Fruit fly (Drosophila melanogaster) whole organism, prepupa: ENCODE data around the gene CG34107.

Experiments used
- CG10631 ChIP-seq: fragments of 200-800 bp; sonication (Bioruptor generic); optimal IDR thresholded peaks from 2 replicates; lab custom pipeline; 2016; ENCODE audit warnings: missing biosample characterization, missing genetic modification characterization
- CG11294 ChIP-seq: fragments of 200-800 bp; sonication (Bioruptor generic); IDR thresholded peaks from 2 replicates; pipeline ENCODE4 v1.3.6; 2022; ENCODE audit warnings: missing biosample characterization, missing genetic modification characterization
- CG11762 ChIP-seq: fragments of 200-800 bp; sonication (Bioruptor generic); optimal IDR thresholded peaks from 3 replicates; lab custom pipeline; 2016; ENCODE audit warnings: missing biosample characterization, missing genetic modification characterization; ENCODE audit not compliant: insufficient read depth
- CG11902 ChIP-seq: fragments of 200-800 bp; sonication (Bioruptor generic); optimal IDR thresholded peaks from 3 replicates; lab custom pipeline; 2016; ENCODE audit warnings: missing biosample characterization, missing genetic modification characterization
- CG15336 ChIP-seq: fragments of 200-800 bp; sonication (Bioruptor generic); IDR thresholded peaks from 2 replicates; pipeline ENCODE4 v1.3.6; 2022; ENCODE audit warnings: missing biosample characterization, missing genetic modification characterization
- CG1621 ChIP-seq: fragments of 200-800 bp; sonication (Bioruptor generic); optimal IDR thresholded peaks from 3 replicates; lab custom pipeline; 2018; ENCODE audit warnings: missing biosample characterization, mild to moderate bottlenecking, missing genetic modification characterization
- CG16779 ChIP-seq: fragments of 200-800 bp; sonication (Bioruptor generic); optimal IDR thresholded peaks from 3 replicates; lab custom pipeline; 2017; ENCODE audit warnings: missing biosample characterization, mild to moderate bottlenecking, missing genetic modification characterization
- CG3032 ChIP-seq: fragments of 200-800 bp; optimal IDR thresholded peaks from 2 replicates; lab custom pipeline; 2019; ENCODE audit warnings: missing biosample characterization, mild to moderate bottlenecking, missing genetic modification characterization, moderate library complexity
- CG31627 ChIP-seq: fragments of 200-800 bp; sonication (Bioruptor generic); optimal IDR thresholded peaks from 3 replicates; lab custom pipeline; 2016; ENCODE audit warnings: missing biosample characterization, missing genetic modification characterization
- CG32006 ChIP-seq: fragments of 200-800 bp; sonication (Bioruptor generic); optimal IDR thresholded peaks from 3 replicates; lab custom pipeline; 2017; ENCODE audit warnings: missing biosample characterization, mild to moderate bottlenecking, missing genetic modification characterization
- CG34406 ChIP-seq: fragments of 200-800 bp; sonication (Bioruptor generic); optimal IDR thresholded peaks from 3 replicates; lab custom pipeline; 2016; ENCODE audit warnings: missing biosample characterization, missing genetic modification characterization
- CG3919 ChIP-seq: fragments of 200-800 bp; sonication (Bioruptor generic); optimal IDR thresholded peaks from 3 replicates; lab custom pipeline; 2016; ENCODE audit warnings: missing biosample characterization, missing genetic modification characterization
- CG4318 ChIP-seq: fragments of 200-800 bp; sonication (Bioruptor generic); optimal IDR thresholded peaks from 3 replicates; lab custom pipeline; 2017; ENCODE audit warnings: missing biosample characterization, mild to moderate bottlenecking, missing genetic modification characterization
- CG6163 ChIP-seq: fragments of 200-800 bp; sonication (Bioruptor generic); IDR thresholded peaks from 3 replicates; pipeline ENCODE4 v1.3.6; 2022; ENCODE audit warnings: missing biosample characterization, missing genetic modification characterization
- CG6276 ChIP-seq: fragments of 200-800 bp; sonication (Bioruptor generic); optimal IDR thresholded peaks from 2 replicates; lab custom pipeline; 2017; ENCODE audit warnings: missing biosample characterization, mild to moderate bottlenecking, missing genetic modification characterization
- CG6792 ChIP-seq: fragments of 200-800 bp; sonication (Bioruptor generic); optimal IDR thresholded peaks from 3 replicates; lab custom pipeline; 2016; ENCODE audit warnings: missing biosample characterization, missing genetic modification characterization
- CG6854 ChIP-seq: fragments of 200-800 bp; sonication (Bioruptor generic); optimal IDR thresholded peaks from 2 replicates; lab custom pipeline; 2017; ENCODE audit warnings: missing biosample characterization, mild to moderate bottlenecking, missing genetic modification characterization
- CG7368 ChIP-seq: fragments of 200-800 bp; sonication (Bioruptor generic); optimal IDR thresholded peaks from 3 replicates; lab custom pipeline; 2016; ENCODE audit warnings: missing biosample characterization, missing genetic modification characterization
- CG8119 ChIP-seq: fragments of 200-800 bp; sonication (Bioruptor generic); IDR thresholded peaks from 3 replicates; pipeline ENCODE4 v1.3.6; 2022; ENCODE audit warnings: missing biosample characterization, missing genetic modification characterization
- CG8319 ChIP-seq: fragments of 200-800 bp; sonication (Bioruptor generic); optimal IDR thresholded peaks from 3 replicates; lab custom pipeline; 2016; ENCODE audit warnings: missing biosample characterization, missing genetic modification characterization
- CG8632 ChIP-seq: fragments of 200-800 bp; sonication (Bioruptor generic); optimal IDR thresholded peaks from 3 replicates; lab custom pipeline; 2016; ENCODE audit warnings: missing biosample characterization, missing genetic modification characterization
- CG9139 ChIP-seq: fragments of 200-800 bp; sonication (Bioruptor generic); optimal IDR thresholded peaks from 3 replicates; lab custom pipeline; 2017; ENCODE audit warnings: missing biosample characterization, mild to moderate bottlenecking, missing genetic modification characterization
- Eip78C ChIP-seq: fragments of 200-800 bp; sonication (Bioruptor generic); peaks from one replicate; lab custom pipeline; 2016; ENCODE audit warnings: missing biosample characterization, missing genetic modification characterization
- Ets21C ChIP-seq: fragments of 200-800 bp; sonication (Bioruptor generic); optimal IDR thresholded peaks from 3 replicates; lab custom pipeline; 2016; ENCODE audit warnings: missing biosample characterization, missing genetic modification characterization
- Ets96B ChIP-seq: fragments of 200-800 bp; optimal IDR thresholded peaks from 2 replicates; lab custom pipeline; 2019; ENCODE audit warnings: missing biosample characterization, mild to moderate bottlenecking, missing genetic modification characterization, moderate library complexity
- Gug ChIP-seq: fragments of 200-800 bp; sonication (Bioruptor generic); IDR thresholded peaks from 2 replicates; pipeline ENCODE4 v1.3.6; 2022; ENCODE audit warnings: missing biosample characterization, missing genetic modification characterization
- Hr38 ChIP-seq: sonication (Bioruptor generic); optimal IDR thresholded peaks from 2 replicates; lab custom pipeline; 2016; ENCODE audit warnings: missing biosample characterization, missing genetic modification characterization
- Hr39 ChIP-seq: fragments of 200-800 bp; sonication (Bioruptor generic); optimal IDR thresholded peaks from 2 replicates; lab custom pipeline; 2016; ENCODE audit warnings: missing biosample characterization, missing genetic modification characterization
- Hr4 ChIP-seq: fragments of 200-800 bp; sonication (Bioruptor generic); optimal IDR thresholded peaks from 3 replicates; lab custom pipeline; 2016; ENCODE audit warnings: missing biosample characterization, missing genetic modification characterization
- Lpt ChIP-seq: fragments of 200-800 bp; sonication (Bioruptor generic); optimal IDR thresholded peaks from 3 replicates; lab custom pipeline; 2016; ENCODE audit warnings: missing biosample characterization, missing genetic modification characterization
- Met ChIP-seq: fragments of 200-800 bp; sonication (Bioruptor generic); optimal IDR thresholded peaks from 3 replicates; lab custom pipeline; 2016; ENCODE audit warnings: missing biosample characterization, missing genetic modification characterization
- Smox ChIP-seq: fragments of 200-800 bp; sonication (Bioruptor generic); optimal IDR thresholded peaks from 3 replicates; lab custom pipeline; 2016; ENCODE audit warnings: missing biosample characterization, missing genetic modification characterization
- Sox102F ChIP-seq: fragments of 200-800 bp; sonication (Bioruptor generic); optimal IDR thresholded peaks from 2 replicates; lab custom pipeline; 2016; ENCODE audit warnings: missing biosample characterization, mild to moderate bottlenecking, missing genetic modification characterization
- Sox14 ChIP-seq: fragments of 200-800 bp; sonication (Bioruptor generic); optimal IDR thresholded peaks from 3 replicates; lab custom pipeline; 2016; ENCODE audit warnings: missing biosample characterization, missing genetic modification characterization
- Sox15 ChIP-seq: fragments of 200-800 bp; sonication (Bioruptor generic); optimal IDR thresholded peaks from 3 replicates; lab custom pipeline; 2016; ENCODE audit warnings: missing biosample characterization, missing genetic modification characterization
- achi ChIP-seq: fragments of 200-800 bp; sonication (Bioruptor generic); optimal IDR thresholded peaks from 3 replicates; lab custom pipeline; 2016; ENCODE audit warnings: missing biosample characterization, missing genetic modification characterization
- cyc ChIP-seq: fragments of 200-800 bp; sonication (Bioruptor generic); optimal IDR thresholded peaks from 3 replicates; lab custom pipeline; 2016; ENCODE audit warnings: missing biosample characterization, missing genetic modification characterization
- dac ChIP-seq: fragments of 200-800 bp; sonication (Bioruptor generic); optimal IDR thresholded peaks from 2 replicates; lab custom pipeline; 2017; ENCODE audit warnings: missing biosample characterization, mild to moderate bottlenecking, missing genetic modification characterization
- dsx ChIP-seq: fragments of 200-800 bp; optimal IDR thresholded peaks from 3 replicates; lab custom pipeline; 2019; ENCODE audit warnings: missing biosample characterization, mild to moderate bottlenecking, missing genetic modification characterization, moderate library complexity; ENCODE audit not compliant: poor library complexity, severe bottlenecking
- eg ChIP-seq: fragments of 200-800 bp; sonication (Bioruptor generic); IDR thresholded peaks from 3 replicates; pipeline ENCODE4 v1.3.6; 2022; ENCODE audit warnings: missing biosample characterization, missing genetic modification characterization
- esn ChIP-seq: fragments of 200-800 bp; sonication (Bioruptor generic); optimal IDR thresholded peaks from 2 replicates; lab custom pipeline; 2016; ENCODE audit warnings: missing biosample characterization, mild to moderate bottlenecking, missing genetic modification characterization, moderate library complexity
- fkh ChIP-seq: fragments of 200-800 bp; sonication (Bioruptor generic); optimal IDR thresholded peaks from 3 replicates; lab custom pipeline; 2017; ENCODE audit warnings: missing biosample characterization, mild to moderate bottlenecking, missing genetic modification characterization, moderate library complexity
- net ChIP-seq: fragments of 200-800 bp; sonication (Bioruptor generic); optimal IDR thresholded peaks from 3 replicates; lab custom pipeline; 2016; ENCODE audit warnings: missing biosample characterization, missing genetic modification characterization
- pdm3 ChIP-seq: fragments of 200-800 bp; sonication (Bioruptor generic); optimal IDR thresholded peaks from 3 replicates; lab custom pipeline; 2016; ENCODE audit warnings: missing biosample characterization, missing genetic modification characterization
- salr ChIP-seq, 2 experiments: fragments of 200-800 bp; sonication (Bioruptor generic); optimal IDR thresholded peaks; 3 replicates each; lab custom pipeline; 2016 to 2018; ENCODE audit warnings: missing biosample characterization in 2 of 2, missing genetic modification characterization in 2 of 2, mild to moderate bottlenecking in 1 of 2
- spab ChIP-seq: fragments of 200-800 bp; sonication (Bioruptor generic); optimal IDR thresholded peaks from 2 replicates; lab custom pipeline; 2017; ENCODE audit warnings: missing biosample characterization, mild to moderate bottlenecking, missing genetic modification characterization, missing genetic modification reagents
- ss ChIP-seq, 2 experiments: fragments of 200-800 bp; sonication (Bioruptor generic); optimal IDR thresholded peaks; 2 replicates in 1 of 2; 3 replicates in 1 of 2; lab custom pipeline; 2017 to 2018; ENCODE audit warnings: mild to moderate bottlenecking in 2 of 2, missing biosample characterization in 2 of 2, missing genetic modification characterization in 2 of 2, moderate library complexity in 1 of 2
- svp ChIP-seq: fragments of 200-800 bp; sonication (Bioruptor generic); peaks from one replicate; lab custom pipeline; 2016; ENCODE audit warnings: missing biosample characterization, missing genetic modification characterization
- topi ChIP-seq: fragments of 200-800 bp; sonication (Bioruptor generic); optimal IDR thresholded peaks from 3 replicates; lab custom pipeline; 2016; ENCODE audit warnings: missing biosample characterization, missing genetic modification characterization
- vri ChIP-seq: fragments of 200-800 bp; sonication (Bioruptor generic); optimal IDR thresholded peaks from 3 replicates; lab custom pipeline; 2016; ENCODE audit warnings: missing biosample characterization, mild to moderate bottlenecking, missing genetic modification characterization

Gene CG34107

DNA sequence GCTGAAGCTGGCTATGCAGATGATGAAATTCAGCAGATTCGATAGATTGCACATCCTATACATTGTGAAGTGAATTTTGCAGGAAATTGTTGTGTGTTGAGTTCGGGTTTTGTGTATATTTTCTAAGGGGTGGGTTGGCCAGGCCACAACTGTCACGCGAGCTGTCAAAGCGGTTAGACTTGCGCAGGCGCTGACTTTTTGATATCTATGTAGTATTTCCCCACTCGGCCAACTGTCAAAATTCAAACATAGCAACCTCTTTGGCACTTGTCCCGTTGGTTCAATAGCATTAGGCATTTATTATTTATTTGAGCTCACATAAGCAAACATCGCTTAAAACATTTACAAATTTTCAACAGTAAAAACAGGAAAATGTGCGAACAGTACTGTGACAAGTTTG is at the start of gene CG34107, which contains the start of gene CG12817:
Gene CG34107 (plus strand): TSS at position 316 of the 400 bp plus-strand sequence.
Gene CG12817 (minus strand): TSS at position 132 of the 400 bp plus-strand sequence.
- TF ChIP-seq CG31627 (no peak), eg (no peak), Sox102F (no peak), topi (GFP tag; lab: Kevin White, UChicago) (no peak), CG7368 (no peak), achi (GFP tag; lab: Kevin White, UChicago) (peak; percentile 54)

DNA sequence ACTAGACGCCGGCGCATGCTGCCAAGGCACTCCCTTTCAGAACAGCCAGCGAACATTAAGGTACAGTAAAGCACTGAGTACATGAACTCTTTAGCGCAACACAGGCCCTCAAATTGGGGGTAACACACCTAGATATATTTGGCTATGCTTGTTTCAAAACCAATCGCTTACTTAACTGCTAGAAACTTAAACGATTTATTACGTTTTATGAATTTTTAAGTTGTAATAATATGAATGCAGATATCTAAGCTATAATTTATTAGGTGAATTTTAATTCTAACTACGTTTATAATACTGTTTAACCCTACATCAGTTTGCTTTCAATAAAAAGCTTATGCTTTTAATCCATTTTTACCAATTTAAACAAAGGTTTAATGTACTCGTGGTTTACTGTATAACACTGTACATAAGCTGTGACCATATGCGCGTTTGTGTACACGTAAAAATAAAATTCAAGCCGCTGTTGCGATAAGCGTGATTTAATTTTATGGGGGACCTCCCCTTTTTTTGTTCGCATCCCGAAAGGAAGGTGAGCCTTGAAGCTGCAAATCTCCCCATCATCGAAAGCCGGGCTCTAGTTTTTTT is 47.7 kb upstream of the CG34107 start:
- TF ChIP-seq CG11294 (GFP tag; lab: Robert Waterston, UW) (no peak), CG3032 (tag; lab: Kevin White, UChicago) (peak; percentile 63), Lpt (GFP tag; lab: Kevin White, UChicago) (no peak), CG8319 (GFP tag; lab: Kevin White, UChicago) (no peak), svp (GFP tag; lab: Kevin White, UChicago) (no peak), CG6163 (GFP tag; lab: Robert Waterston, UW) (no peak), CG6792 (no peak), topi (GFP tag; lab: Kevin White, UChicago) (no peak), Met (GFP tag; lab: Kevin White, UChicago) (no peak), CG8119 (GFP tag; lab: Robert Waterston, UW) (no peak), CG34406 (peak; percentile 2), CG32006 (GFP tag; lab: Kevin White, UChicago) (peak; percentile 24), CG15336 (GFP tag; lab: Robert Waterston, UW) (no peak), pdm3 (GFP tag; lab: Kevin White, UChicago) (peak; percentile 38), CG10631 (GFP tag; lab: Kevin White, UChicago) (peak; percentile 35), Gug (GFP tag; lab: Robert Waterston, UW) (no peak), Hr4 (GFP tag; lab: Kevin White, UChicago) (peak; percentile 14), Sox14 (peak; percentile 28), CG4318 (GFP tag; lab: Kevin White, UChicago) (no peak), esn (peak; percentile 3), Sox15 (no peak), CG9139 (GFP tag; lab: Kevin White, UChicago) (peak; percentile 36), salr (GFP tag; optimal IDR thresholded peaks at IDR 0.05; lab: Kevin White, UChicago) (peak in 1 of 2 experiments; percentile 41), Hr38 (GFP tag; lab: Kevin White, UChicago) (no peak), CG6854 (no peak), CG3919 (GFP tag; lab: Kevin White, UChicago) (peak; percentile 55), net (peak; percentile 38), spab (GFP tag; lab: Kevin White, UChicago) (peak; percentile 61), vri (GFP tag; lab: Kevin White, UChicago) (no peak), Ets96B (peak; percentile 62), CG1621 (tag; lab: Kevin White, UChicago) (no peak), CG11902 (GFP tag; lab: Kevin White, UChicago) (no peak), Sox102F (no peak), ss (GFP tag; optimal IDR thresholded peaks at IDR 0.05; lab: Kevin White, UChicago) (peak; percentile 49 to 76), CG11762 (GFP tag; lab: Kevin White, UChicago) (peak; percentile 22), cyc (no peak), eg (no peak), Ets21C (GFP tag; lab: Kevin White, UChicago) (no peak), dac (no peak), CG16779 (tag; lab: Kevin White, UChicago) (no peak), Smox (no peak), fkh (GFP tag; lab: Kevin White, UChicago) (no peak), dsx (GFP tag; lab: Kevin White, UChicago) (peak; percentile 31), CG8632 (GFP tag; lab: Kevin White, UChicago) (peak; percentile 42), Eip78C (GFP tag; lab: Kevin White, UChicago) (peak; percentile 90), Hr39 (GFP tag; lab: Kevin White, UChicago) (peak; percentile 16), CG31627 (no peak), CG6276 (GFP tag; lab: Kevin White, UChicago) (no peak)
